Fruit fly (Drosophila melanogaster): ENCODE data around the gene C15.

The C15 gene

dm6 chr3R:21499131-21500036 is at the start of gene C15 (continued):
- peak; percentile 2 to 27 for TF ChIP-seq Trl (optimal IDR thresholded peaks at IDR 0.05)
- TF ChIP-seq Trl (GFP tag; optimal IDR thresholded peaks at IDR 0.05): peak; percentile 48
- no peak for TF ChIP-seq hth (optimal IDR thresholded peaks at IDR 0.05)
- TF ChIP-seq CG11695 (GFP tag; IDR thresholded peaks at IDR 0.05): no peak
- TF ChIP-seq pho (GFP tag; optimal IDR thresholded peaks at IDR 0.05): peak; percentile 11
- peak; percentile 98 for TF ChIP-seq ewg (GFP tag; optimal IDR thresholded peaks at IDR 0.05)
- TF ChIP-seq dpn (GFP tag; optimal IDR thresholded peaks at IDR 0.05): peak in 1 of 2 experiments; percentile 4
- peak; percentile 7 for TF ChIP-seq bcd (GFP tag; optimal IDR thresholded peaks at IDR 0.05)
- TF ChIP-seq sqz (GFP tag; optimal IDR thresholded peaks at IDR 0.05): no peak
- peak; percentile 47 for TF ChIP-seq D (optimal IDR thresholded peaks at IDR 0.05)
- no peak for TF ChIP-seq D (GFP tag; optimal IDR thresholded peaks at IDR 0.05)
- no peak for TF ChIP-seq CG9215 (GFP tag; IDR thresholded peaks at IDR 0.05)

- TF ChIP-seq CG11085 (GFP tag; IDR thresholded peaks at IDR 0.05): no peak
- no peak for TF ChIP-seq CG15696 (tag; optimal IDR thresholded peaks at IDR 0.05)
- TF ChIP-seq Chrac-16 (GFP tag; optimal IDR thresholded peaks at IDR 0.05): no peak
- TF ChIP-seq dan (GFP tag; IDR thresholded peaks at IDR 0.05): no peak
- no peak for TF ChIP-seq CG11093 (GFP tag; IDR thresholded peaks at IDR 0.05)
- no peak for TF ChIP-seq nau (GFP tag; optimal IDR thresholded peaks at IDR 0.05)
- no peak for TF ChIP-seq CG17186 (GFP tag; optimal IDR thresholded peaks at IDR 0.05)
- no peak for TF ChIP-seq CG7786 (GFP tag; optimal IDR thresholded peaks at IDR 0.05)
- peak; percentile 17 for TF ChIP-seq CG9727 (GFP tag; optimal IDR thresholded peaks at IDR 0.05)
- TF ChIP-seq crol (GFP tag; IDR thresholded peaks at IDR 0.05): no peak
- TF ChIP-seq ase (GFP tag; IDR thresholded peaks at IDR 0.05): no peak
- TF ChIP-seq prd (optimal IDR thresholded peaks at IDR 0.05): no peak
- peak; percentile 61; the same call in 2 of the 3 replicates for TF ChIP-seq prd (GFP tag; IDR thresholded peaks at IDR 0.05)
- no peak for TF ChIP-seq bab2 (GFP tag; optimal IDR thresholded peaks at IDR 0.05)
- TF ChIP-seq CG1529 (GFP tag; optimal IDR thresholded peaks at IDR 0.05): no peak
- no peak for TF ChIP-seq CG17829 (tag; optimal IDR thresholded peaks at IDR 0.05)
- TF ChIP-seq insv (GFP tag; optimal IDR thresholded peaks at IDR 0.05): no peak
- TF ChIP-seq sug (tag; optimal IDR thresholded peaks at IDR 0.05): no peak
- no peak for TF ChIP-seq jigr1 (GFP tag; IDR thresholded peaks at IDR 0.05)
- no peak for TF ChIP-seq CG18476 (GFP tag; optimal IDR thresholded peaks at IDR 0.05)
- TF ChIP-seq CG31388 (GFP tag; optimal IDR thresholded peaks at IDR 0.05): no peak
- no peak for TF ChIP-seq caup (GFP tag; optimal IDR thresholded peaks at IDR 0.05; ENCODE audit: severe bottlenecking)
- no peak for TF ChIP-seq Hsf (GFP tag; optimal IDR thresholded peaks at IDR 0.05)
- no peak for TF ChIP-seq sim (GFP tag; IDR thresholded peaks at IDR 0.05)
- no peak for TF ChIP-seq CHES-1-like (GFP tag; optimal IDR thresholded peaks at IDR 0.05)
- TF ChIP-seq jumu (GFP tag; optimal IDR thresholded peaks at IDR 0.05): no peak
- TF ChIP-seq mam (GFP tag; optimal IDR thresholded peaks at IDR 0.05): no peak
- no peak for TF ChIP-seq Xbp1 (GFP tag; optimal IDR thresholded peaks at IDR 0.05)
- TF ChIP-seq CG9437 (GFP tag; optimal IDR thresholded peaks at IDR 0.05): no peak
- TF ChIP-seq zfh2 (GFP tag; optimal IDR thresholded peaks at IDR 0.05): no peak
- no peak for TF ChIP-seq gsb-n (tag; optimal IDR thresholded peaks at IDR 0.05)
- TF ChIP-seq CG10274 (GFP tag; optimal IDR thresholded peaks at IDR 0.05): no peak
- TF ChIP-seq Atf3 (GFP tag; optimal IDR thresholded peaks at IDR 0.05): no peak
- no peak for TF ChIP-seq Elba2 (GFP tag; optimal IDR thresholded peaks at IDR 0.05)
- TF ChIP-seq dmrt99B (tag; optimal IDR thresholded peaks at IDR 0.05): no peak
- peak; percentile 15; the same call in 1 of the 2 replicates for TF ChIP-seq Xrp1 (GFP tag; IDR thresholded peaks at IDR 0.05)
- no peak for TF ChIP-seq Sin3A (optimal IDR thresholded peaks at IDR 0.05)
- TF ChIP-seq CG1233 (GFP tag; optimal IDR thresholded peaks at IDR 0.05): no peak
- no peak for TF ChIP-seq CG6272 (GFP tag; IDR thresholded peaks at IDR 0.05)
- TF ChIP-seq sens (GFP tag): peak; percentile 36
Observed at dm6 chr3R:21452108-21452507, 47.7 kb upstream of the C15 start.
